Fruit fly (Drosophila melanogaster): Measurements from ENCODE around the gene CG11403.

DNA sequence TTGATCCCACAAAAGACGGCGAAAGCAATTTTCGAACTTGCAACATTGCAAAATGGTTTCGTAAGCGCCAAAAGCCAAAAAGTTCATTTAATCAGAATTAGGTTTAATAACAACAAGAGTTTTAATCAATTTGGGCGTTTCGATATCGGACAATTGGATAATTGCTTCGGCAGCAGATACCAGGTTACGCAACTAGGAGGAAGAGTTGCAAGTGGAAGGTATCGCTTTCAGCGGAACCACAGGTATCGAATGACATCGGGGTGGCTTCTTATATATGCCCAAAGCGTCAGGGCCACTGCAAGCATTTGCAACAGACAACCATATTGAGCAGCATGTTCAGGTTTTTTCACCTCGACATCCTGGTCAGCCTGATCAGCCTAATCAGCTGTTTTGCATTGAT is 33.2 kb downstream of the CG11403 start, which contains the start of gene CG14624:
- TF ChIP-seq psq (optimal IDR thresholded peaks at IDR 0.05) (no peak), pan (optimal IDR thresholded peaks at IDR 0.05) (no peak)
